Fruit fly (Drosophila melanogaster): ENCODE data around the gene Ets65A.

Ets65A gene

dm6 chr3L:6097270-6097669, at the start of gene Ets65A:
Gene Ets65A (plus strand): TSS chr3L:6097617.
- TF ChIP-seq Ravus (GFP tag; IDR thresholded peaks at IDR 0.05) (no peak), CG8359 (GFP tag; optimal IDR thresholded peaks at IDR 0.05; ENCODE audit: borderline replicate concordance) (no peak), Asciz (GFP tag; optimal IDR thresholded peaks at IDR 0.05) (no peak), seq (GFP tag; IDR thresholded peaks at IDR 0.05) (peak; percentile 68; the same call in 1 of the 2 replicates), shn (GFP tag; optimal IDR thresholded peaks at IDR 0.05) (no peak), emc (GFP tag; optimal IDR thresholded peaks at IDR 0.05) (no peak), CG12299 (tag; optimal IDR thresholded peaks at IDR 0.05) (no peak), Nf-YB (GFP tag; optimal IDR thresholded peaks at IDR 0.05) (peak; percentile 75), Nf-YC (tag; optimal IDR thresholded peaks at IDR 0.05) (peak; percentile 91), pb (GFP tag; optimal IDR thresholded peaks at IDR 0.05) (no peak), dan (GFP tag; IDR thresholded peaks at IDR 0.05) (0 out of 2 replicates have a peak, but pooled peaks have one; percentile 16), Ets65A (GFP tag) (peak; percentile 47), chinmo (GFP tag; IDR thresholded peaks at IDR 0.05; ENCODE audit: partially characterized antibody) (0 out of 4 replicates have a peak, but pooled peaks have one; percentile 12), ewg (GFP tag; optimal IDR thresholded peaks at IDR 0.05) (peak; percentile 79), Deaf1 (tag; optimal IDR thresholded peaks at IDR 0.05) (peak; percentile 34), zen2 (GFP tag; IDR thresholded peaks at IDR 0.05; ENCODE audit: partially characterized antibody) (0 out of 3 replicates have a peak, but pooled peaks have one; percentile 12), CG7271 (tag; optimal IDR thresholded peaks at IDR 0.05) (no peak), D19B (GFP tag; optimal IDR thresholded peaks at IDR 0.05) (no peak), E2f1 (GFP tag; IDR thresholded peaks at IDR 0.05) (no peak), Doc3 (GFP tag; IDR thresholded peaks at IDR 0.05; ENCODE audit: partially characterized antibody) (no peak), CG3838 (GFP tag; optimal IDR thresholded peaks at IDR 0.05) (no peak), Med (GFP tag) (peak; percentile 42), ap (GFP tag; IDR thresholded peaks at IDR 0.05) (no peak), grn (GFP tag; optimal IDR thresholded peaks at IDR 0.05) (peak; percentile 3), lov (optimal IDR thresholded peaks at IDR 0.05) (no peak), lov (GFP tag; IDR thresholded peaks at IDR 0.05) (0 out of 3 replicates have a peak, but pooled peaks have one; percentile 11), CG11560 (tag; IDR thresholded peaks at IDR 0.05) (0 out of 3 replicates have a peak, but pooled peaks have one; percentile 28), Chrac-16 (GFP tag; optimal IDR thresholded peaks at IDR 0.05) (no peak), bsh (GFP tag; optimal IDR thresholded peaks at IDR 0.05) (no peak)

- TF ChIP-seq sd (tag; optimal IDR thresholded peaks at IDR 0.05), result peak; percentile 18
- peak; percentile 71 for TF ChIP-seq CG34376 (GFP tag; optimal IDR thresholded peaks at IDR 0.05)
- no peak for TF ChIP-seq CG7271 (tag; optimal IDR thresholded peaks at IDR 0.05)
- no peak for TF ChIP-seq CG6791 (GFP tag; IDR thresholded peaks at IDR 0.05; ENCODE audit: partially characterized antibody)
- no peak for TF ChIP-seq ap (GFP tag; IDR thresholded peaks at IDR 0.05)
- TF ChIP-seq eve (GFP tag; optimal IDR thresholded peaks at IDR 0.05), result no peak
- TF ChIP-seq cas (GFP tag; IDR thresholded peaks at IDR 0.05), result no peak
- TF ChIP-seq Hey (tag; optimal IDR thresholded peaks at IDR 0.05), result peak; percentile 99
- no peak for TF ChIP-seq Dip3 (GFP tag; optimal IDR thresholded peaks at IDR 0.05)
- no peak for TF ChIP-seq CG10654 (GFP tag; optimal IDR thresholded peaks at IDR 0.05)
- peak; percentile 37; the same call in 1 of the 2 replicates for TF ChIP-seq GATAe (GFP tag; conservative IDR thresholded peaks at IDR 0.05)
- no peak for TF ChIP-seq bab2 (GFP tag; optimal IDR thresholded peaks at IDR 0.05)
- TF ChIP-seq scrt (GFP tag; optimal IDR thresholded peaks at IDR 0.05), result no peak
- no peak for TF ChIP-seq hb (GFP tag; IDR thresholded peaks at IDR 0.05; ENCODE audit: partially characterized antibody)
- no peak for TF ChIP-seq hth (optimal IDR thresholded peaks at IDR 0.05)
- no peak for TF ChIP-seq toy (GFP tag; IDR thresholded peaks at IDR 0.05)
- no peak for TF ChIP-seq ab (GFP tag; optimal IDR thresholded peaks at IDR 0.05)
- no peak for TF ChIP-seq CG4282 (GFP tag; optimal IDR thresholded peaks at IDR 0.05)
- TF ChIP-seq CG8089 (GFP tag; optimal IDR thresholded peaks at IDR 0.05), result no peak
- TF ChIP-seq Neu2 (GFP tag; optimal IDR thresholded peaks at IDR 0.05; ENCODE audit: borderline replicate concordance), result no peak
- no peak for TF ChIP-seq slou (GFP tag; optimal IDR thresholded peaks at IDR 0.05)
- TF ChIP-seq en (GFP tag; optimal IDR thresholded peaks at IDR 0.05), result no peak
- no peak for TF ChIP-seq fu2 (GFP tag; optimal IDR thresholded peaks at IDR 0.05)
- peak; percentile 83 for TF ChIP-seq grn (GFP tag; optimal IDR thresholded peaks at IDR 0.05)
- TF ChIP-seq CG6765 (GFP tag; optimal IDR thresholded peaks at IDR 0.05), result no peak
Measured at dm6 chr3L:6050230-6050807, 47.1 kb upstream of the Ets65A start, which contains the start of gene Jon65Aiii. Gene Jon65Aiii (plus strand): TSS chr3L:6050757.
